Fruit fly (Drosophila melanogaster) whole organism, embryonic: ENCODE data around the gene Aasdh.

Experiments used
- Aef1 ChIP-seq: fragments of 200-800 bp; sonication (Bioruptor generic); IDR thresholded peaks from 3 replicates; pipeline ENCODE4 v1.3.6; 2022; ENCODE audit warnings: missing biosample characterization, missing genetic modification characterization
- Atf6 ChIP-seq: fragments of 200-800 bp; sonication (Bioruptor generic); IDR thresholded peaks from 2 replicates; pipeline ENCODE4 v1.3.6; 2022; ENCODE audit warnings: missing biosample characterization, missing genetic modification characterization
- Bgb ChIP-seq: fragments of 200-800 bp; sonication (Bioruptor generic); IDR thresholded peaks from 2 replicates; pipeline ENCODE4 v1.3.6; 2022; ENCODE audit warnings: missing biosample characterization, missing genetic modification characterization; ENCODE audit not compliant: partially characterized antibody
- CG10209 ChIP-seq: fragments of 200-800 bp; sonication (Bioruptor generic); optimal IDR thresholded peaks from 3 replicates; lab custom pipeline; 2017; ENCODE audit warnings: missing biosample characterization, mild to moderate bottlenecking, missing genetic modification characterization, missing genetic modification reagents
- CG10274 ChIP-seq: fragments of 200-800 bp; sonication (Bioruptor generic); optimal IDR thresholded peaks from 3 replicates; lab custom pipeline; 2017; ENCODE audit warnings: missing biosample characterization, mild to moderate bottlenecking, missing genetic modification characterization
- CG10366 ChIP-seq: fragments of 200-800 bp; sonication (Bioruptor generic); IDR thresholded peaks from 2 replicates; pipeline ENCODE4 v1.3.6; 2022; ENCODE audit warnings: missing biosample characterization, missing genetic modification characterization
- CG12071 ChIP-seq: fragments of 200-800 bp; sonication (Bioruptor generic); optimal IDR thresholded peaks from 3 replicates; lab custom pipeline; 2018; ENCODE audit warnings: missing biosample characterization, mild to moderate bottlenecking, missing genetic modification characterization
- CG12219 ChIP-seq: fragments of 200-800 bp; sonication (Bioruptor generic); optimal IDR thresholded peaks from 3 replicates; lab custom pipeline; 2018; ENCODE audit warnings: missing biosample characterization, mild to moderate bottlenecking, missing genetic modification characterization
- CG12299 ChIP-seq: fragments of 200-800 bp; sonication (Bioruptor generic); optimal IDR thresholded peaks from 2 replicates; lab custom pipeline; 2018; ENCODE audit warnings: missing biosample characterization, mild to moderate bottlenecking, missing genetic modification characterization
- CG13287 ChIP-seq: fragments of 200-800 bp; sonication (Bioruptor generic); IDR thresholded peaks from 2 replicates; pipeline ENCODE4 v1.3.6; 2022; ENCODE audit warnings: missing biosample characterization, missing genetic modification characterization; ENCODE audit not compliant: partially characterized antibody
- CG13624 ChIP-seq: fragments of 200-800 bp; sonication (Bioruptor generic); optimal IDR thresholded peaks from 2 replicates; lab custom pipeline; 2016; ENCODE audit warnings: missing biosample characterization, missing genetic modification characterization
- CG14667 ChIP-seq: fragments of 200-800 bp; sonication (Bioruptor generic); IDR thresholded peaks from 2 replicates; pipeline ENCODE4 v1.3.6; 2022; ENCODE audit warnings: missing biosample characterization, missing genetic modification characterization
- CG14860 ChIP-seq: fragments of 200-800 bp; sonication (Bioruptor generic); IDR thresholded peaks from 3 replicates; pipeline ENCODE4 v1.3.6; 2022; ENCODE audit warnings: missing biosample characterization, missing genetic modification characterization; ENCODE audit not compliant: partially characterized antibody
- CG15011 ChIP-seq: fragments of 200-800 bp; sonication (Bioruptor generic); optimal IDR thresholded peaks from 3 replicates; lab custom pipeline; 2018; ENCODE audit warnings: missing biosample characterization, mild to moderate bottlenecking, missing genetic modification characterization
- CG1602 ChIP-seq: fragments of 200-800 bp; sonication (Bioruptor generic); optimal IDR thresholded peaks from 3 replicates; lab custom pipeline; 2016; ENCODE audit warnings: missing biosample characterization, missing genetic modification characterization
- CG2199 ChIP-seq: fragments of 200-800 bp; sonication (Bioruptor generic); IDR thresholded peaks from 3 replicates; pipeline ENCODE4 v1.3.6; 2022; ENCODE audit warnings: missing biosample characterization, missing genetic modification characterization
- CG42726 ChIP-seq: fragments of 200-800 bp; sonication (Bioruptor generic); IDR thresholded peaks from 2 replicates; pipeline ENCODE4 v1.3.6; 2022; ENCODE audit warnings: missing biosample characterization, missing genetic modification characterization; ENCODE audit not compliant: partially characterized antibody
- CG4328 ChIP-seq: fragments of 200-800 bp; sonication (Bioruptor generic); optimal IDR thresholded peaks from 3 replicates; lab custom pipeline; 2017; ENCODE audit warnings: missing biosample characterization, missing genetic modification reagents, missing genetic modification characterization
- CG6254 ChIP-seq: fragments of 200-800 bp; sonication (Bioruptor generic); optimal IDR thresholded peaks from 3 replicates; lab custom pipeline; 2017; ENCODE audit warnings: mild to moderate bottlenecking, missing biosample characterization, missing genetic modification reagents, missing genetic modification characterization
- CG7271 ChIP-seq: fragments of 200-800 bp; sonication (Bioruptor generic); optimal IDR thresholded peaks from 2 replicates; lab custom pipeline; 2018; ENCODE audit warnings: missing biosample characterization, mild to moderate bottlenecking, missing genetic modification characterization, moderate library complexity
- CG7357 ChIP-seq: fragments of 200-800 bp; sonication (Bioruptor generic); IDR thresholded peaks from 3 replicates; pipeline ENCODE4 v1.3.6; 2022; ENCODE audit warnings: missing biosample characterization, missing genetic modification characterization
- CG7839 ChIP-seq: fragments of 200-800 bp; sonication (Bioruptor generic); optimal IDR thresholded peaks from 3 replicates; lab custom pipeline; 2018; ENCODE audit warnings: missing biosample characterization, mild to moderate bottlenecking, missing genetic modification characterization, moderate library complexity
- CG8290 ChIP-seq, 3 experiments: fragments of 200-800 bp; sonication (Bioruptor generic); optimal IDR thresholded peaks; 2 replicates each; lab custom pipeline; 2016 to 2019; ENCODE audit warnings: missing biosample characterization in 3 of 3, missing genetic modification characterization in 3 of 3, mild to moderate bottlenecking in 2 of 3, moderate library complexity in 1 of 3
- CHES-1-like ChIP-seq: fragments of 200-800 bp; sonication (Bioruptor generic); optimal IDR thresholded peaks from 2 replicates; lab custom pipeline; 2016; ENCODE audit warnings: missing biosample characterization, missing genetic modification characterization
- Camta ChIP-seq: fragments of 200-800 bp; sonication (Bioruptor generic); optimal IDR thresholded peaks from 2 replicates; lab custom pipeline; 2016; ENCODE audit warnings: missing biosample characterization, missing genetic modification characterization
- CrebB ChIP-seq: fragments of 200-800 bp; sonication (Bioruptor generic); optimal IDR thresholded peaks from 3 replicates; lab custom pipeline; 2018; ENCODE audit warnings: missing biosample characterization, mild to moderate bottlenecking, missing genetic modification characterization
- Deaf1 ChIP-seq: fragments of 200-800 bp; optimal IDR thresholded peaks from 3 replicates; lab custom pipeline; 2019; ENCODE audit warnings: missing biosample characterization, mild to moderate bottlenecking, missing genetic modification characterization, moderate library complexity
- Drgx ChIP-seq: fragments of 200-800 bp; sonication (Bioruptor generic); IDR thresholded peaks from 2 replicates; pipeline ENCODE4 v1.3.6; 2022; ENCODE audit warnings: missing biosample characterization, missing genetic modification characterization
- E2f1 ChIP-seq: fragments of 200-800 bp; sonication (Bioruptor generic); IDR thresholded peaks from 2 replicates; pipeline ENCODE4 v1.3.6; 2022; ENCODE audit warnings: missing biosample characterization, missing genetic modification characterization
- Fer2 ChIP-seq: fragments of 200-800 bp; sonication (Bioruptor generic); optimal IDR thresholded peaks from 2 replicates; lab custom pipeline; 2018; ENCODE audit warnings: missing biosample characterization, mild to moderate bottlenecking, missing genetic modification characterization, moderate library complexity
- Gsc ChIP-seq: fragments of 200-800 bp; sonication (Bioruptor generic); IDR thresholded peaks from 2 replicates; pipeline ENCODE4 v1.3.6; 2022; ENCODE audit warnings: missing biosample characterization, missing genetic modification characterization
- Hmx ChIP-seq: fragments of 200-800 bp; sonication (Bioruptor generic); optimal IDR thresholded peaks from 2 replicates; lab custom pipeline; 2016; ENCODE audit warnings: missing biosample characterization, missing genetic modification characterization
- Kr ChIP-seq: fragments of 200-800 bp; sonication (Bioruptor generic); optimal IDR thresholded peaks from 2 replicates; lab custom pipeline; 2017; ENCODE audit warnings: missing biosample characterization, mild to moderate bottlenecking, missing genetic modification characterization
- MBD-R2 ChIP-seq: fragments of 200-800 bp; sonication (Bioruptor generic); IDR thresholded peaks from 2 replicates; pipeline ENCODE4 v1.3.6; 2022; ENCODE audit warnings: missing biosample characterization, missing genetic modification characterization
- Six4 ChIP-seq: fragments of 200-800 bp; sonication (Bioruptor generic); optimal IDR thresholded peaks from 2 replicates; lab custom pipeline; 2016; ENCODE audit warnings: missing biosample characterization, missing genetic modification characterization
- Spps ChIP-seq: fragments of 200-800 bp; sonication (Bioruptor generic); optimal IDR thresholded peaks from 2 replicates; lab custom pipeline; 2018; ENCODE audit warnings: missing biosample characterization, mild to moderate bottlenecking, missing genetic modification characterization
- TFAM ChIP-seq: fragments of 200-800 bp; sonication (Bioruptor generic); optimal IDR thresholded peaks from 2 replicates; lab custom pipeline; 2017; ENCODE audit warnings: missing biosample characterization, missing genetic modification characterization, inconsistent platforms
- Usf ChIP-seq: fragments of 200-800 bp; sonication (Bioruptor generic); optimal IDR thresholded peaks from 2 replicates; lab custom pipeline; 2017; ENCODE audit warnings: missing genotype, missing biosample characterization, missing genetic modification characterization
- YL-1 ChIP-seq: fragments of 200-800 bp; sonication (Bioruptor generic); optimal IDR thresholded peaks from 3 replicates; lab custom pipeline; 2017; ENCODE audit warnings: missing biosample characterization, mild to moderate bottlenecking, missing genetic modification characterization
- ab ChIP-seq: fragments of 200-800 bp; sonication (Bioruptor generic); optimal IDR thresholded peaks from 2 replicates; lab custom pipeline; 2016; ENCODE audit warnings: missing biosample characterization, missing genetic modification characterization
- aop ChIP-seq: fragments of 200-800 bp; sonication (Bioruptor generic); IDR thresholded peaks from 2 replicates; pipeline ENCODE4 v1.3.6; 2022; ENCODE audit warnings: missing biosample characterization, missing genetic modification characterization
- bbx ChIP-seq: fragments of 200-800 bp; sonication (Bioruptor generic); IDR thresholded peaks from 2 replicates; pipeline ENCODE4 v1.3.6; 2022; ENCODE audit warnings: missing biosample characterization, missing genetic modification characterization; ENCODE audit not compliant: partially characterized antibody
- croc ChIP-seq: fragments of 200-800 bp; sonication (Bioruptor generic); conservative IDR thresholded peaks from 3 replicates; pipeline ENCODE4 v1.3.6; 2022; ENCODE audit warnings: missing biosample characterization, missing genetic modification characterization
- gcm2 ChIP-seq: fragments of 200-800 bp; sonication (Bioruptor generic); optimal IDR thresholded peaks from 2 replicates; lab custom pipeline; 2016; ENCODE audit warnings: missing biosample characterization, missing genetic modification characterization
- maf-S ChIP-seq: fragments of 200-800 bp; sonication (Bioruptor generic); optimal IDR thresholded peaks from 2 replicates; lab custom pipeline; 2016; ENCODE audit warnings: missing biosample characterization, missing genetic modification characterization
- pb ChIP-seq: fragments of 200-800 bp; sonication (Bioruptor generic); optimal IDR thresholded peaks from 3 replicates; lab custom pipeline; 2016; ENCODE audit warnings: missing biosample characterization, missing genetic modification characterization
- peb ChIP-seq: fragments of 200-800 bp; sonication (Bioruptor generic); IDR thresholded peaks from 2 replicates; pipeline ENCODE4 v1.3.6; 2022; ENCODE audit warnings: missing biosample characterization, missing genetic modification characterization
- ranshi ChIP-seq: fragments of 200-800 bp; sonication (Bioruptor generic); IDR thresholded peaks from 2 replicates; pipeline ENCODE4 v1.3.6; 2022; ENCODE audit warnings: missing biosample characterization, missing genetic modification characterization
- schlank ChIP-seq: fragments of 200-800 bp; sonication (Bioruptor generic); optimal IDR thresholded peaks from 2 replicates; lab custom pipeline; 2018; ENCODE audit warnings: missing biosample characterization, mild to moderate bottlenecking, missing genetic modification characterization
- so ChIP-seq: fragments of 200-800 bp; sonication (Bioruptor generic); IDR thresholded peaks from 3 replicates; pipeline ENCODE4 v1.3.6; 2022; ENCODE audit warnings: missing biosample characterization, missing genetic modification characterization

The Aasdh gene

dm6 chr2L:8461782-8462453, 12.5 kb upstream of the Aasdh start (continued):
- TF ChIP-seq Gsc (GFP tag; lab: Robert Waterston, UW) (no peak), CG12071 (no peak), CG7271 (tag; lab: Kevin White, UChicago) (no peak), CHES-1-like (no peak), croc (no peak), Deaf1 (tag; lab: Kevin White, UChicago) (no peak), CG12219 (no peak), Bgb (GFP tag; lab: Robert Waterston, UW) (no peak), CG10209 (GFP tag; lab: Kevin White, UChicago) (peak; percentile 33), Aef1 (GFP tag; lab: Robert Waterston, UW) (no peak), CG15011 (GFP tag; lab: Kevin White, UChicago) (peak; percentile 19), CG13287 (no peak), maf-S (GFP tag; lab: Kevin White, UChicago) (no peak), CG10274 (GFP tag; lab: Kevin White, UChicago) (no peak), so (GFP tag; lab: Robert Waterston, UW) (no peak), aop (GFP tag; lab: Robert Waterston, UW) (no peak), E2f1 (GFP tag; lab: Robert Waterston, UW) (no peak), CG42726 (GFP tag; lab: Robert Waterston, UW) (no peak), ranshi (GFP tag; lab: Robert Waterston, UW) (no peak), gcm2 (no peak), Drgx (GFP tag; lab: Robert Waterston, UW) (no peak), CG10366 (no peak), CG2199 (GFP tag; lab: Robert Waterston, UW) (0 out of 3 replicates have a peak, but pooled peaks have one; percentile 49), peb (GFP tag; lab: Robert Waterston, UW) (no peak), pb (GFP tag; lab: Kevin White, UChicago) (no peak), CG13624 (peak; percentile 41), YL-1 (GFP tag; lab: Kevin White, UChicago) (no peak), CG14860 (GFP tag; lab: Robert Waterston, UW) (no peak), Six4 (GFP tag; lab: Kevin White, UChicago) (no peak), TFAM (GFP tag; lab: Kevin White, UChicago) (no peak), Usf (no peak), Camta (GFP tag; lab: Kevin White, UChicago) (no peak), CG6254 (no peak), CG4328 (GFP tag; lab: Kevin White, UChicago) (no peak), CG7839 (tag; lab: Kevin White, UChicago) (peak; percentile 47), MBD-R2 (GFP tag; lab: Robert Waterston, UW) (no peak), CG7357 (GFP tag; lab: Robert Waterston, UW) (no peak), CG1602 (GFP tag; lab: Kevin White, UChicago) (no peak), Spps (tag; lab: Kevin White, UChicago) (no peak), bbx (GFP tag; lab: Robert Waterston, UW) (no peak), Fer2 (tag; lab: Kevin White, UChicago) (no peak), CrebB (tag; lab: Kevin White, UChicago) (no peak), schlank (tag; lab: Kevin White, UChicago) (no peak), Hmx (no peak), Kr (GFP tag; lab: Kevin White, UChicago) (no peak), Atf6 (GFP tag; lab: Robert Waterston, UW) (0 out of 2 replicates have a peak, but pooled peaks have one; percentile 15), CG12299 (tag; lab: Kevin White, UChicago) (no peak), ab (no peak), CG8290 (GFP tag; optimal IDR thresholded peaks at IDR 0.05; lab: Kevin White, UChicago) (no peak), CG8290 (tag; optimal IDR thresholded peaks at IDR 0.05; lab: Kevin White, UChicago) (peak in 1 of 2 experiments; percentile 6), CG14667 (GFP tag; lab: Robert Waterston, UW) (no peak)
